Worm (Caenorhabditis elegans) whole organism, L4/young adult: ENCODE measurements around the gene T16G1.18.

Experiments
- W03F9.2 ChIP-seq: fragments of 150-350 bp; optimal IDR thresholded peaks from 2 replicates; lab custom pipeline; 2014; ENCODE audit warnings: missing biosample characterization, missing genetic modification characterization
- dao-5 ChIP-seq: sonication (generic microtip); optimal IDR thresholded peaks from 2 replicates; lab custom pipeline; 2016; ENCODE audit warnings: missing genotype, missing genetic modification characterization, moderate library complexity, missing compliant biosample characterization
- him-1 ChIP-seq: sonication (generic microtip); optimal IDR thresholded peaks from 2 replicates; lab custom pipeline; 2016; ENCODE audit warnings: missing genotype, missing genetic modification reagents, missing genetic modification characterization, missing compliant biosample characterization

DNA sequence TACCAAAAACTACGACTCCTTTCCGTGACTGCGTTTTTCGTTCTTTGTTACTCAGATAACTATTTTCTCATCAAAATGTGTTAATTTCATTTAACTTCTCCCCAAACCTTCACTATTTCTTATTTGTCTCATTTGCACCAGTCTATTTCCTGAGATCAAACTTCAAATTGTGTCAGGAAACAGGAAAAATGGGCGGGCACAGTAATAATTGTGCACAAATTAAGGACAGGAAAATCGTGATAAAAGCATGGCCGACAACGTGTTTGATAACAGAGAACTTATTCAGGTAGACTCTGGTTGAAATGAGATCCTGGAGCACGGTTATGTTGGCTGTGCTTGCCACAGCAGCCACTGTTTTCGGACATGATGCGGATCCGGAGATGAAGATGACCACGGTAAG is 31.4 kb upstream of the T16G1.18 start, which contains the start of gene lipl-1:
- no peak for TF ChIP-seq dao-5 (tag; lab: Kevin White, UChicago)
- TF ChIP-seq him-1 (tag; lab: Kevin White, UChicago) = no peak
- TF ChIP-seq W03F9.2 (tag; lab: Kevin White, UChicago) = no peak
